Worm (Caenorhabditis elegans) whole organism, early embryonic: ENCODE data around the gene blos-7.

Source experiments
- B0310.2 ChIP-seq: sonication (generic microtip); optimal IDR thresholded peaks from 2 replicates; lab custom pipeline; 2016; ENCODE audit warnings: mild to moderate bottlenecking, missing genetic modification characterization, missing compliant biosample characterization
- F13C5.2 ChIP-seq: sonication (generic microtip); optimal IDR thresholded peaks from 2 replicates; lab custom pipeline; 2017; ENCODE audit warnings: mild to moderate bottlenecking, missing genetic modification characterization, inconsistent platforms, missing compliant biosample characterization
- aly-1 ChIP-seq: sonication (generic microtip); optimal IDR thresholded peaks from 2 replicates; lab custom pipeline; 2016; ENCODE audit warnings: missing genetic modification characterization, missing compliant biosample characterization
- ama-1 ChIP-seq: fragments of 150-350 bp; optimal IDR thresholded peaks from 2 replicates; lab custom pipeline; 2014
- ceh-13 ChIP-seq: fragments of 200-800 bp; sonication (Bioruptor generic); optimal IDR thresholded peaks from 2 replicates; lab custom pipeline; 2018; ENCODE audit warnings: mild to moderate bottlenecking, missing genetic modification characterization, missing compliant biosample characterization
- ceh-36 ChIP-seq: sonication (generic microtip); optimal IDR thresholded peaks from 2 replicates; lab custom pipeline; 2016; ENCODE audit warnings: missing genetic modification characterization, inconsistent platforms, missing compliant biosample characterization
- ets-7 ChIP-seq: sonication (generic microtip); optimal IDR thresholded peaks from 2 replicates; lab custom pipeline; 2016; ENCODE audit warnings: missing genotype, missing genetic modification characterization, missing compliant biosample characterization
- flt-1 ChIP-seq: fragments of 200-800 bp; sonication (Bioruptor generic); IDR thresholded peaks from 2 replicates; pipeline ENCODE4 v1.3.6; 2022; ENCODE audit warnings: missing genetic modification characterization, missing compliant biosample characterization
- hmbx-1 ChIP-seq: sonication (generic microtip); optimal IDR thresholded peaks from 2 replicates; lab custom pipeline; 2016; ENCODE audit warnings: mild to moderate bottlenecking, missing genetic modification characterization, missing compliant biosample characterization
- hmg-4 ChIP-seq: fragments of 200-800 bp; sonication (Bioruptor generic); optimal IDR thresholded peaks from 2 replicates; lab custom pipeline; 2018; ENCODE audit warnings: mild to moderate bottlenecking, missing genetic modification characterization, missing compliant biosample characterization
- hnd-1 ChIP-seq: sonication (generic microtip); optimal IDR thresholded peaks from 2 replicates; lab custom pipeline; 2016; ENCODE audit warnings: missing genetic modification characterization, missing compliant biosample characterization
- pes-1 ChIP-seq: fragments of 200-800 bp; sonication (Bioruptor generic); IDR thresholded peaks from 2 replicates; pipeline ENCODE4 v1.3.6; 2022; ENCODE audit warnings: missing genetic modification reagents, missing genetic modification characterization, missing compliant biosample characterization
- scrt-1 ChIP-seq: fragments of 200-800 bp; sonication (Bioruptor generic); IDR thresholded peaks from 2 replicates; pipeline ENCODE4 v1.3.6; 2022; ENCODE audit warnings: missing genetic modification characterization, missing compliant biosample characterization
- sea-1 ChIP-seq: fragments of 200-800 bp; sonication (Bioruptor generic); conservative IDR thresholded peaks from 2 replicates; pipeline ENCODE4 v1.3.6; 2022; ENCODE audit warnings: missing genetic modification characterization, missing compliant biosample characterization
- tbx-11 ChIP-seq: fragments of 200-800 bp; sonication (Bioruptor generic); IDR thresholded peaks from 2 replicates; pipeline ENCODE4 v1.3.6; 2022; ENCODE audit warnings: missing genetic modification characterization, missing compliant biosample characterization
- tbx-37 ChIP-seq: fragments of 200-800 bp; sonication (Bioruptor generic); conservative IDR thresholded peaks from 2 replicates; pipeline ENCODE4 v1.3.6; 2022; ENCODE audit warnings: missing genetic modification reagents, missing genetic modification characterization, missing compliant biosample characterization
- tra-4 ChIP-seq: sonication (generic microtip); optimal IDR thresholded peaks from 2 replicates; lab custom pipeline; 2017; ENCODE audit warnings: missing genetic modification characterization, missing compliant biosample characterization

Gene blos-7

DNA sequence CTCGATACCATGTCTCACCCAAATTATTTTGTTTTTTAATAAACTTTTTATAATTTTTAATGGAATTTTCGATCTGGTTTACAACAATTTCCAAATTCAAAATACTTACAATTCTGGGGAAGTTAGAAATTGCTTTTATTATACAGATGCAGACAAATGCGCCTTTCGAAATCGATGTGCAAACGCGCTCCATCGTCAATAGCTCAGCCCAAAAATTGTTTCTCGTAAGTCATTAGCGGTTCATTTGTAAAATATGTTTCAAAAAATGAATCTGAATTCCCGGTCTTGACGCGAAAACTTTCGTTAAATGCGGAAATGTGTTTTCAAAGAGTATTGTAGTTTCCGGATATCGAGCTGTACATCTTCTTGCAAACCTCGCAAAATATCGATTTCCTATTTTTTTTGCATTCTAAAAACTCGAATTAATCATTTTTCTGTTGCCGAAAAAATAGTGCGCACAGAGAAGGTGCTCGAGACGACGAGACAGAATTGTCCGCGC lies 3.2 kb downstream of the blos-7 start, which contains the start of gene Y37E11B.1:
TSS of gene Y37E11B.1 (plus strand) at position 145 of the 499 bp plus-strand sequence.
- TF ChIP-seq ets-7, result no peak
- no peak for TF ChIP-seq flt-1 (GFP tag; lab: Robert Waterston, UW)

DNA sequence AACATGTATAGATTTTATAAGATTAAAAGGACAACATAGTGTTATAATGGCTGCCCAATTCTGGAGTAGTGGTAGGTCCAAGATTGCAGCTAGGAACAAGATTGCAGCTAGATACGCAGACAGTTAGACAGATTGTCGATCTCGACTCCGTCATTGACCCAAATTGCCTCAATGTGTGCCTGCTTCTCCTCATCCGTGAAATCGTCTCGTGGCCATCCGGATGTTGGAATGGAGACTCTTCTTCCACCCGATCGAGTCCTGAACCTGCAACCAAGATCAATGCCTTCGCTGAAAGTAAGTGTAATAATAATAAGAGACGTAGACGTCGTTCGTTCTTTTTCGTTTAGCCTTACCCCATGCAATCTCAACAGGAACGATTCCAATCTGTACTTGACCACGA lies 4.0 kb downstream of the blos-7 start:
- no peak for TF ChIP-seq tra-4 (tag; lab: Kevin White, UChicago)
- no peak for TF ChIP-seq tbx-11 (GFP tag; lab: Robert Waterston, UW)
- TF ChIP-seq aly-1 (tag; lab: Kevin White, UChicago), result no peak
- no peak for TF ChIP-seq scrt-1 (GFP tag; lab: Robert Waterston, UW)
- TF ChIP-seq tbx-37 (GFP tag; lab: Robert Waterston, UW), result no peak
- TF ChIP-seq ceh-13 (GFP tag; lab: Kevin White, UChicago), result no peak
- TF ChIP-seq F13C5.2 (tag; lab: Kevin White, UChicago), result no peak
- TF ChIP-seq ets-7, result no peak
- no peak for TF ChIP-seq hmg-4 (GFP tag; lab: Kevin White, UChicago)
- no peak for TF ChIP-seq flt-1 (GFP tag; lab: Robert Waterston, UW)
- TF ChIP-seq hnd-1, result no peak
- TF ChIP-seq ceh-36 (tag; lab: Kevin White, UChicago), result no peak
- TF ChIP-seq sea-1 (GFP tag; lab: Robert Waterston, UW), result no peak
- TF ChIP-seq B0310.2, result no peak
- TF ChIP-seq pes-1, result no peak
- TF ChIP-seq hmbx-1 (tag; lab: Kevin White, UChicago), result no peak
- no peak for TF ChIP-seq ama-1 (lab: Kevin White, UChicago)

DNA sequence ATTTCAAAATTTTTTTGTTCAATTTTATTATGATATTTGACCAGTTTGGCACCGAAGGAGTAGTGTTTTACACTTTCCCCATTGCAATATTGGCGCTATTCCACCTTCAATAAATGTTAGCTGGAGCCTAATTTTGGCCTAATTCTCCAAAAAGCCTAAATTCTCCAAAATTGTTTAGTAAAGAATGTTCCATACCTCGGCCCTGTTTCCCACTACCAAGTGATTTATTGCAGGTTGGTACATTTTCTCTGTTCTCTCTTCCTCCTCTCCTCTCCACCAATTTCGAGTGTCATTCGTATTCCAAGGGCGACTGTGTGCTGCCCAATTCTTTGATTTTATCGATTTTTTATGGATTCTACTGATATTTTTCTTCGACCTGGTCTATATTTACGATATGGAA lies 4.6 kb downstream of the blos-7 start, which contains the start of gene Y37E11B.2:
TSS of gene Y37E11B.2 (plus strand) at position 301 of the 400 bp plus-strand sequence.
- no peak for TF ChIP-seq sea-1 (GFP tag; lab: Robert Waterston, UW)
- no peak for TF ChIP-seq tbx-11 (GFP tag; lab: Robert Waterston, UW)
- TF ChIP-seq tra-4 (tag; lab: Kevin White, UChicago), result no peak

DNA sequence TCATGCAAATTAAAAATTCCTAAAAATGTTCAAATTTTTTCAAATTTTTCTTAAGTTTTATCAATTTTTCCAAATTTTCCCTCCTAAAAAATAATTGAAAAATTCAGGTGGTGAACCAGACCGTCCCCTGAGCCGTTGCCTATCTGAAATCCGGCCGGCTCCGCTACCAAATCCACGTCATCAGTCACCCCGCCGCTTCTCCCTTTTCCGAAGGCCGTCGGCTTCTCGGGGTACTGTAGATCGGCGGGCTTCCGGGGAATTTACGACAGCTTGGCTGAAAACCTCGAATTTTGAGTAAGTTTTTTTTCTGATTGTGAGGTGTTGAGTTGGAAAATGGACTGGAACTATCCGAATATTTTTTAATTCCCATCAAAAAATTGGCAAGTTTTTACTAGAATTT lies 12.1 kb downstream of the blos-7 start:
- TF ChIP-seq B0310.2 (no peak), hmbx-1 (tag; lab: Kevin White, UChicago) (no peak), flt-1 (GFP tag; lab: Robert Waterston, UW) (no peak), ama-1 (lab: Kevin White, UChicago) (no peak), sea-1 (GFP tag; lab: Robert Waterston, UW) (no peak), scrt-1 (GFP tag; lab: Robert Waterston, UW) (no peak), hnd-1 (no peak), tbx-11 (GFP tag; lab: Robert Waterston, UW) (no peak), pes-1 (no peak), tra-4 (tag; lab: Kevin White, UChicago) (no peak), ets-7 (no peak), F13C5.2 (tag; lab: Kevin White, UChicago) (no peak), hmg-4 (GFP tag; lab: Kevin White, UChicago) (no peak), tbx-37 (GFP tag; lab: Robert Waterston, UW) (no peak), ceh-13 (GFP tag; lab: Kevin White, UChicago) (no peak), ceh-36 (tag; lab: Kevin White, UChicago) (no peak), aly-1 (tag; lab: Kevin White, UChicago) (no peak)

DNA sequence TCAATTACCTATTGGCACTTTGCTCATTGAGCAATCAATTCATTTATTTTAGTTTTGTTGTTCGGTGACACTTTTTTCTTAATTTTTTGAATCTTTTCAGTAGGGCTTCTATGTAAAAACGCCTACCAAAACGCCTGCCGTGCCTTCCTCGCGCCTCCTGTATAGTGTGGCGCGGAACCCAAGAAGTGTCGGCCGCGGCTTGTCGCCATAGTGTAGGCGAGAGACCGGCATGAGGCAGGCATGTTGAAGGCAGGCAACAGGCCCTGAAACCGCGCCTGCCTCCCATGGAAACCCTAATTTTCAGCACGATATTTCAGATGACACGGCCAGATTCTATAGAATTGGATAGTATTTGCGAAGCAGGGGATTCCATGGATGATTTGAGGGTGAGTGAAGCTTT lies 14.1 kb downstream of the blos-7 start, which contains the start of gene otpl-1:
TSS of gene otpl-1 (plus strand) at position 372 of the 400 bp plus-strand sequence.
- TF ChIP-seq flt-1 (GFP tag; lab: Robert Waterston, UW) (no peak), ceh-13 (GFP tag; lab: Kevin White, UChicago) (no peak), ama-1 (lab: Kevin White, UChicago) (no peak), aly-1 (tag; lab: Kevin White, UChicago) (no peak), ets-7 (no peak), pes-1 (no peak), tbx-11 (GFP tag; lab: Robert Waterston, UW) (no peak), F13C5.2 (tag; lab: Kevin White, UChicago) (no peak), ceh-36 (tag; lab: Kevin White, UChicago) (no peak), hmbx-1 (tag; lab: Kevin White, UChicago) (no peak), sea-1 (GFP tag; lab: Robert Waterston, UW) (no peak), tbx-37 (GFP tag; lab: Robert Waterston, UW) (no peak)

DNA sequence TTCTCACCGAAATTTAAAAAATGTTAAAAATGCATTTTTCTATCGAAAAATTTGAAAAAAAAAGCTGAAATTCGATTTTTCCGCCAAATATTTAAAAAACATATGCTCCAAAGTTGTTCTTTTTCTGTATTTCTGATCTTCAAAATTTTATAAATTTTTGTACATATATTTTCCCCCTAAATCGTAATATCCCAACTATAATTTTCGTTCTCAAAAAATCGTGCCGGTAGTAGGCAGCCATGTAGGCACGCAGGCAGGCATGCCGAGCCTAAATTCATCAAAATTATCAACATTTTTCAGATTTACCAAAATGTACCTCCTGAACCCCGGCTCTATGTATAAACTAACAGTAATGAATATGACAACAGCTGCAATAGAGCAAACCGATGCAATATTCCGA lies 17.8 kb downstream of the blos-7 start, which contains the start of gene sre-5:
TSS of gene sre-5 (plus strand) at position 301 of the 400 bp plus-strand sequence.
- TF ChIP-seq pes-1, result no peak
- no peak for TF ChIP-seq hmg-4 (GFP tag; lab: Kevin White, UChicago)
- TF ChIP-seq tbx-11 (GFP tag; lab: Robert Waterston, UW), result no peak
- TF ChIP-seq ceh-13 (GFP tag; lab: Kevin White, UChicago), result no peak
- no peak for TF ChIP-seq ets-7
- no peak for TF ChIP-seq flt-1 (GFP tag; lab: Robert Waterston, UW)
- no peak for TF ChIP-seq ama-1 (lab: Kevin White, UChicago)
- TF ChIP-seq scrt-1 (GFP tag; lab: Robert Waterston, UW), result no peak
- TF ChIP-seq tbx-37 (GFP tag; lab: Robert Waterston, UW), result no peak

DNA sequence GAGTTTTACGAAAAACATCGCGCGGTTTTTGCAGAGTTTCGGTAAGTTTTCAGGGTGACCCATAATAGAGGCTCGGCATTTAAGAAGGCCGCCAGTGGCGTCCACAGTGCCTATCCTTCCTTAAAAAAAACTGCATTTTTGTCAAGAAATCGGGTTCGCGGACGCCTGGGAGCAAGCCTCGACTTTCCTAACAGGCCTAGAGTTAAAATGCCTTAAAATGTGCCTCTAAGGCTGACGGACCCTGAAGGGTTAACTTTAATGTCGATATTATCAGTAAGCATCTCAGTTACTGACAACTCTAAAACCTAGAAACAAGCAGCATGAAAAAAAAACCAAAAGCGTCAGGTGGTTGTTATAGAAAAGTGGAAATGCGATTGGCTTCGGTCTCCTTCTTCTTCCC lies 23.5 kb downstream of the blos-7 start:
- TF ChIP-seq tbx-37 (GFP tag; lab: Robert Waterston, UW) (no peak), hmbx-1 (tag; lab: Kevin White, UChicago) (no peak), pes-1 (no peak), hmg-4 (GFP tag; lab: Kevin White, UChicago) (no peak), scrt-1 (GFP tag; lab: Robert Waterston, UW) (no peak), ets-7 (no peak)

DNA sequence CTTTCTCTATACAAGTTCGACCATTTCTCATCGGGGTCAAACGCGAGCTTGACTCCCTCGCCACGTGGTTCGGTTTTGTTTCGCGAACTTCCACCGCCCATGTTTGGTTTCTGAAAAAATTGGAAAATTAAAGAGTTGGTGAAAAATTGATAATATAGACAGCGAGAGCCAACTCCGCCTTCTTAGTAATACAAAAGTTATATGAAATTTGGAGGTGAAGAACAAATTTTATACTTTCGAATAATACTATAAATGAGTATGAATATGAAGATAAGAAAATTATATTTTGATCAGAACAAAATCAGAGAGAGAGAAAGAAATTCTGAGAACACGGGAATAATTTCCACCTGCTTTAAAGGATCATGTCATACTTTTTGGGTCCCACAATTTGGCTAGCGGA lies 25.4 kb downstream of the blos-7 start, which contains the start of gene osm-9:
TSS of gene osm-9 (minus strand) at position 101 of the 400 bp plus-strand sequence.
- no peak for TF ChIP-seq ets-7
- no peak for TF ChIP-seq F13C5.2 (tag; lab: Kevin White, UChicago)
- no peak for TF ChIP-seq flt-1 (GFP tag; lab: Robert Waterston, UW)
- no peak for TF ChIP-seq tbx-37 (GFP tag; lab: Robert Waterston, UW)
- TF ChIP-seq scrt-1 (GFP tag; lab: Robert Waterston, UW), result no peak
